Worm (Caenorhabditis elegans): ENCODE data around the gene clec-199.

Gene clec-199

ce11 chrIV:17395910-17396309, 44.2 kb downstream of the clec-199 start, which contains the start of gene sru-15:
Gene sru-15, plus strand, starts transcription at chrIV:17396210.
- no peak for TF ChIP-seq tbx-2 (tag; optimal IDR thresholded peaks at IDR 0.05)
- TF ChIP-seq pha-4 (tag; optimal IDR thresholded peaks at IDR 0.05): no peak
- no peak for TF ChIP-seq hmg-11 (tag; optimal IDR thresholded peaks at IDR 0.05)
- TF ChIP-seq elt-3 (tag; optimal IDR thresholded peaks at IDR 0.05): no peak
- no peak for TF ChIP-seq nhr-12 (tag; optimal IDR thresholded peaks at IDR 0.05)
- TF ChIP-seq mdl-1 (tag; optimal IDR thresholded peaks at IDR 0.05): no peak
- no peak for TF ChIP-seq nfya-1 (tag; optimal IDR thresholded peaks at IDR 0.05; ENCODE audit: insufficient read depth)
- TF ChIP-seq fkh-2 (tag; optimal IDR thresholded peaks at IDR 0.05): no peak

ce11 chrIV:17399455-17399854, 47.8 kb downstream of the clec-199 start, which contains the start of gene T02D1.4:
Gene T02D1.4, plus strand, starts transcription at chrIV:17399755.
- TF ChIP-seq unc-39 (tag; optimal IDR thresholded peaks at IDR 0.05): no peak

- TF ChIP-seq ama-1 (optimal IDR thresholded peaks at IDR 0.05) (no peak), egl-5 (tag; optimal IDR thresholded peaks at IDR 0.05) (no peak), ZK546.5 (tag; optimal IDR thresholded peaks at IDR 0.05) (no peak), eor-1 (tag; optimal IDR thresholded peaks at IDR 0.05) (no peak), lsy-12 (tag; optimal IDR thresholded peaks at IDR 0.05) (no peak), jun-1 (tag; optimal IDR thresholded peaks at IDR 0.05) (no peak), elt-1 (tag; optimal IDR thresholded peaks at IDR 0.05) (no peak), unc-39 (tag; optimal IDR thresholded peaks at IDR 0.05) (no peak), fkh-10 (GFP tag; optimal IDR thresholded peaks at IDR 0.05) (no peak)
Measured at ce11 chrIV:17405530-17405929, 53.8 kb downstream of the clec-199 start, which contains the start of gene pmp-4. Gene pmp-4, minus strand, starts transcription at chrIV:17405630.

ce11 chrIV:17406119-17406518, 54.4 kb downstream of the clec-199 start:
- TF ChIP-seq eor-1 (tag; optimal IDR thresholded peaks at IDR 0.05) (no peak), jun-1 (tag; optimal IDR thresholded peaks at IDR 0.05) (peak; percentile 8), pqm-1 (tag; optimal IDR thresholded peaks at IDR 0.05) (peak; percentile 60), elt-2 (tag; optimal IDR thresholded peaks at IDR 0.05) (peak; percentile 76)

- TF ChIP-seq snpc-4 (tag; optimal IDR thresholded peaks at IDR 0.05) (no peak), mml-1 (tag; optimal IDR thresholded peaks at IDR 0.05) (no peak), elt-3 (tag; optimal IDR thresholded peaks at IDR 0.05) (no peak), ceh-28 (tag; optimal IDR thresholded peaks at IDR 0.05) (no peak)
Measured at ce11 chrIV:17407025-17407424, 55.3 kb downstream of the clec-199 start, which contains the start of gene T02D1.7. Gene T02D1.7, minus strand, starts transcription at chrIV:17407125.

ce11 chrIV:17407491-17407890, 55.8 kb downstream of the clec-199 start, which contains the start of gene T02D1.9:
Gene T02D1.9, minus strand, starts transcription at chrIV:17407591.
- TF ChIP-seq ceh-9 (tag; optimal IDR thresholded peaks at IDR 0.05) (no peak), eor-1 (tag; optimal IDR thresholded peaks at IDR 0.05) (no peak), fkh-10 (GFP tag; optimal IDR thresholded peaks at IDR 0.05) (no peak), unc-39 (tag; optimal IDR thresholded peaks at IDR 0.05) (no peak), fkh-2 (tag; optimal IDR thresholded peaks at IDR 0.05) (no peak), nhr-28 (tag; optimal IDR thresholded peaks at IDR 0.05) (no peak), aly-2 (tag; optimal IDR thresholded peaks at IDR 0.05) (no peak), ZK546.5 (tag; optimal IDR thresholded peaks at IDR 0.05) (no peak), ama-1 (optimal IDR thresholded peaks at IDR 0.05) (no peak), nhr-77 (tag; optimal IDR thresholded peaks at IDR 0.05) (no peak), ztf-11 (tag; optimal IDR thresholded peaks at IDR 0.05) (no peak), R02D3.7 (tag; optimal IDR thresholded peaks at IDR 0.05) (no peak), mdl-1 (tag; optimal IDR thresholded peaks at IDR 0.05) (no peak)
